Worm (Caenorhabditis elegans) whole organism, early embryonic: ENCODE data around the gene gpdh-2.

Source experiments
- F13C5.2 ChIP-seq: sonication (generic microtip); optimal IDR thresholded peaks from 2 replicates; lab custom pipeline; 2017; ENCODE audit warnings: mild to moderate bottlenecking, missing genetic modification characterization, inconsistent platforms, missing compliant biosample characterization
- aly-1 ChIP-seq: sonication (generic microtip); optimal IDR thresholded peaks from 2 replicates; lab custom pipeline; 2016; ENCODE audit warnings: missing genetic modification characterization, missing compliant biosample characterization
- ama-1 ChIP-seq: fragments of 150-350 bp; optimal IDR thresholded peaks from 2 replicates; lab custom pipeline; 2014
- ceh-36 ChIP-seq: sonication (generic microtip); optimal IDR thresholded peaks from 2 replicates; lab custom pipeline; 2016; ENCODE audit warnings: missing genetic modification characterization, inconsistent platforms, missing compliant biosample characterization
- flt-1 ChIP-seq: fragments of 200-800 bp; sonication (Bioruptor generic); IDR thresholded peaks from 2 replicates; pipeline ENCODE4 v1.3.6; 2022; ENCODE audit warnings: missing genetic modification characterization, missing compliant biosample characterization
- hmg-4 ChIP-seq: fragments of 200-800 bp; sonication (Bioruptor generic); optimal IDR thresholded peaks from 2 replicates; lab custom pipeline; 2018; ENCODE audit warnings: mild to moderate bottlenecking, missing genetic modification characterization, missing compliant biosample characterization

DNA sequence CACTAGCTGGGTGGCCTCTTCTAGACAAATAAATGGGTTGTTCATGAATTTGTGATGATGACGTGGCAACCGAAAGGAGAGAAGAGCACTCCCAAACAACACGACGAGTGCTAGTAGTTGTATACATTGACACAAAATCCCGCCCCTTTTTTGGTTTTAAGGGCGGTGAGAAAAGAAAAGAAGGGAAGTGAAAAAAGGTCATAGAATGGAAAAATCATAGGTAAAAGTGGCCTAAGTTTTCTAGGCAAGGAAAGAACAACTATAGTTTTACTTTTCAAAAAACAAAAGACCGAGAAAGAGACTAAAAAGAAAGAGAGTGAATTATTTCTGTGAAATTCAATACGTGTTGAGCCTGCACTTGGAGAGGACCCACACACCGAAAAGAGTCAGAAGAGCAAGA lies 19.8 kb upstream of the gpdh-2 start, which contains the start of gene ZK757.2:
- TF ChIP-seq F13C5.2 (tag; lab: Kevin White, UChicago) (no peak), ama-1 (lab: Kevin White, UChicago) (no peak), flt-1 (GFP tag; lab: Robert Waterston, UW) (no peak), ceh-36 (tag; lab: Kevin White, UChicago) (no peak), hmg-4 (no peak), aly-1 (tag; lab: Kevin White, UChicago) (no peak)
